Fruit fly (Drosophila melanogaster) whole organism, embryonic: ENCODE data around the gene CG33181.

Experiments used
- Awh ChIP-seq: fragments of 200-800 bp; sonication (Bioruptor generic); IDR thresholded peaks from 2 replicates; pipeline ENCODE4, ENCODE4 v1.3.6; 2022; ENCODE audit warnings: missing biosample characterization, missing genetic modification characterization
- Blimp-1 ChIP-seq: fragments of 200-800 bp; sonication (Bioruptor generic); optimal IDR thresholded peaks from 3 replicates; lab custom pipeline; 2018; ENCODE audit warnings: missing biosample characterization, missing genetic modification characterization, mild to moderate bottlenecking, moderate library complexity, missing genetic modification reagents
- BtbVII ChIP-seq: fragments of 200-800 bp; sonication (Bioruptor generic); optimal IDR thresholded peaks from 3 replicates; lab custom pipeline; 2017; ENCODE audit warnings: missing biosample characterization, mild to moderate bottlenecking, missing genetic modification characterization
- C15 ChIP-seq: fragments of 200-800 bp; sonication (Bioruptor generic); IDR thresholded peaks from 3 replicates; pipeline ENCODE4 v1.3.6; 2022; ENCODE audit warnings: missing biosample characterization, missing genetic modification characterization
- CG10274 ChIP-seq: fragments of 200-800 bp; sonication (Bioruptor generic); optimal IDR thresholded peaks from 3 replicates; lab custom pipeline; 2017; ENCODE audit warnings: missing biosample characterization, mild to moderate bottlenecking, missing genetic modification characterization
- CG10462 ChIP-seq: fragments of 200-800 bp; sonication (Bioruptor generic); optimal IDR thresholded peaks from 2 replicates; lab custom pipeline; 2016; ENCODE audit warnings: missing biosample characterization, missing genetic modification characterization
- CG11696 ChIP-seq: fragments of 200-800 bp; sonication (Bioruptor generic); IDR thresholded peaks from 2 replicates; pipeline ENCODE4 v1.3.6; 2022; ENCODE audit warnings: missing biosample characterization, missing genetic modification characterization
- CG12769 ChIP-seq: fragments of 200-800 bp; sonication (Bioruptor generic); optimal IDR thresholded peaks from 2 replicates; lab custom pipeline; 2019; ENCODE audit warnings: missing biosample characterization, mild to moderate bottlenecking, missing genetic modification characterization, moderate library complexity
- CG13424 ChIP-seq: fragments of 200-800 bp; sonication (Bioruptor generic); optimal IDR thresholded peaks from 2 replicates; lab custom pipeline; 2019; ENCODE audit warnings: missing biosample characterization, mild to moderate bottlenecking, missing genetic modification characterization, moderate library complexity
- CG13624 ChIP-seq: fragments of 200-800 bp; sonication (Bioruptor generic); optimal IDR thresholded peaks from 2 replicates; lab custom pipeline; 2016; ENCODE audit warnings: missing biosample characterization, missing genetic modification characterization
- CG16863 ChIP-seq: fragments of 200-800 bp; sonication (Bioruptor generic); optimal IDR thresholded peaks from 3 replicates; lab custom pipeline; 2016; ENCODE audit warnings: missing biosample characterization, missing genetic modification characterization
- CG17361 ChIP-seq: fragments of 200-800 bp; sonication (Bioruptor generic); IDR thresholded peaks from 3 replicates; pipeline ENCODE4 v1.3.6; 2022; ENCODE audit warnings: missing biosample characterization, missing genetic modification characterization
- CG17612 ChIP-seq: fragments of 200-800 bp; sonication (Bioruptor generic); IDR thresholded peaks from 2 replicates; pipeline ENCODE4 v1.3.6; 2022; ENCODE audit warnings: missing biosample characterization, missing genetic modification characterization
- CG18619 ChIP-seq: fragments of 200-800 bp; sonication (Bioruptor generic); optimal IDR thresholded peaks from 3 replicates; lab custom pipeline; 2017; ENCODE audit warnings: missing biosample characterization, mild to moderate bottlenecking, missing genetic modification characterization
- CG2202 ChIP-seq: fragments of 200-800 bp; sonication (Bioruptor generic); optimal IDR thresholded peaks from 2 replicates; lab custom pipeline; 2018; ENCODE audit warnings: missing biosample characterization, mild to moderate bottlenecking, missing genetic modification characterization
- CG31365 ChIP-seq: fragments of 200-800 bp; sonication (Bioruptor generic); optimal IDR thresholded peaks from 2 replicates; lab custom pipeline; 2018; ENCODE audit warnings: missing biosample characterization, mild to moderate bottlenecking, missing genetic modification characterization
- CG32532 ChIP-seq: fragments of 200-800 bp; sonication (Bioruptor generic); IDR thresholded peaks from 2 replicates; pipeline ENCODE4 v1.3.6; 2022; ENCODE audit warnings: missing biosample characterization, missing genetic modification characterization
- CG32767 ChIP-seq: fragments of 200-800 bp; sonication (Bioruptor generic); IDR thresholded peaks from 2 replicates; pipeline ENCODE4 v1.3.6; 2022; ENCODE audit warnings: missing biosample characterization, missing genetic modification characterization
- CG32772 ChIP-seq: fragments of 200-800 bp; sonication (Bioruptor generic); IDR thresholded peaks from 2 replicates; pipeline ENCODE4 v1.3.6; 2022; ENCODE audit warnings: missing biosample characterization, missing genetic modification characterization
- CG3726 ChIP-seq: fragments of 200-800 bp; sonication (Bioruptor generic); IDR thresholded peaks from 3 replicates; pipeline ENCODE4, ENCODE4 v1.3.6; 2022; ENCODE audit warnings: missing biosample characterization, missing genetic modification characterization
- CG3838 ChIP-seq: fragments of 200-800 bp; sonication (Bioruptor generic); optimal IDR thresholded peaks from 3 replicates; lab custom pipeline; 2016; ENCODE audit warnings: missing biosample characterization, missing genetic modification characterization
- CG7357 ChIP-seq: fragments of 200-800 bp; sonication (Bioruptor generic); IDR thresholded peaks from 3 replicates; pipeline ENCODE4 v1.3.6; 2022; ENCODE audit warnings: missing biosample characterization, missing genetic modification characterization
- CG7556 ChIP-seq: fragments of 200-800 bp; sonication (Bioruptor generic); optimal IDR thresholded peaks from 2 replicates; lab custom pipeline; 2017; ENCODE audit warnings: missing biosample characterization, mild to moderate bottlenecking, missing genetic modification characterization
- CG7928 ChIP-seq: fragments of 200-800 bp; sonication (Bioruptor generic); optimal IDR thresholded peaks from 2 replicates; lab custom pipeline; 2017; ENCODE audit warnings: missing biosample characterization, mild to moderate bottlenecking, missing genetic modification characterization
- CG9817 ChIP-seq: fragments of 200-800 bp; sonication (Bioruptor generic); optimal IDR thresholded peaks from 2 replicates; lab custom pipeline; 2018; ENCODE audit warnings: missing biosample characterization, mild to moderate bottlenecking, missing genetic modification characterization, moderate library complexity
- CG9932 ChIP-seq: fragments of 200-800 bp; sonication (Bioruptor generic); IDR thresholded peaks from 2 replicates; pipeline ENCODE4 v1.3.6; 2022; ENCODE audit warnings: missing biosample characterization, missing genetic modification characterization
- Dip2 ChIP-seq: fragments of 200-800 bp; sonication (Bioruptor generic); IDR thresholded peaks from 2 replicates; pipeline ENCODE4 v1.3.6; 2022; ENCODE audit warnings: missing biosample characterization, missing genetic modification characterization
- H2.0 ChIP-seq: fragments of 200-800 bp; sonication (Bioruptor generic); IDR thresholded peaks from 2 replicates; pipeline ENCODE4 v1.3.6; 2022; ENCODE audit warnings: missing biosample characterization, missing genetic modification characterization
- Hand ChIP-seq: fragments of 200-800 bp; sonication (Bioruptor generic); optimal IDR thresholded peaks from 2 replicates; lab custom pipeline; 2017; ENCODE audit warnings: mild to moderate bottlenecking, missing biosample characterization, missing genetic modification reagents, missing genetic modification characterization
- Mad ChIP-seq: fragments of 200-800 bp; sonication (Bioruptor generic); optimal IDR thresholded peaks from 2 replicates; lab custom pipeline; 2016; ENCODE audit warnings: missing biosample characterization, missing genetic modification characterization
- Myb ChIP-seq: fragments of 200-800 bp; sonication (Bioruptor generic); optimal IDR thresholded peaks from 2 replicates; lab custom pipeline; 2016; ENCODE audit warnings: missing biosample characterization, missing genetic modification characterization
- NFAT ChIP-seq: fragments of 200-800 bp; sonication (Bioruptor generic); IDR thresholded peaks from 2 replicates; pipeline ENCODE4 v1.3.6; 2022; ENCODE audit warnings: missing biosample characterization, missing genetic modification characterization
- Rfx ChIP-seq: fragments of 200-800 bp; sonication (Bioruptor generic); IDR thresholded peaks from 2 replicates; pipeline ENCODE4 v1.3.6; 2022; ENCODE audit warnings: missing biosample characterization, missing genetic modification characterization
- Sox102F ChIP-seq: fragments of 200-800 bp; sonication (Bioruptor generic); optimal IDR thresholded peaks from 2 replicates; lab custom pipeline; 2018; ENCODE audit warnings: missing biosample characterization, mild to moderate bottlenecking, missing genetic modification characterization, moderate library complexity
- Stat92E ChIP-seq, 3 experiments: fragments of >200 bp in 2 of 3; fragments of 200-800 bp in 1 of 3; sonication (Bioruptor generic) in 1 of 3; optimal IDR thresholded peaks; 2 replicates each; lab custom pipeline; 2017 to 2019; ENCODE audit warnings: missing biosample characterization in 3 of 3, missing genetic modification characterization in 3 of 3, mild to moderate bottlenecking in 1 of 3, moderate library complexity in 1 of 3
- abd-A ChIP-seq: fragments of 200-800 bp; sonication (Bioruptor generic); optimal IDR thresholded peaks from 3 replicates; lab custom pipeline; 2019; ENCODE audit warnings: missing biosample characterization, mild to moderate bottlenecking, missing genetic modification characterization, moderate library complexity
- ase ChIP-seq: fragments of 200-800 bp; sonication (Bioruptor generic); IDR thresholded peaks from 3 replicates; pipeline ENCODE4 v1.3.6; 2022; ENCODE audit warnings: missing biosample characterization, missing genetic modification characterization
- ash1 ChIP-seq: fragments of 200-800 bp; sonication (Bioruptor generic); optimal IDR thresholded peaks from 2 replicates; lab custom pipeline; 2018; ENCODE audit warnings: missing biosample characterization, mild to moderate bottlenecking, missing genetic modification characterization
- bab2 ChIP-seq: fragments of 200-800 bp; sonication (Bioruptor generic); optimal IDR thresholded peaks from 2 replicates; lab custom pipeline; 2016; ENCODE audit warnings: missing biosample characterization, missing genetic modification characterization
- bcd ChIP-seq: fragments of 200-800 bp; sonication (Bioruptor generic); optimal IDR thresholded peaks from 2 replicates; lab custom pipeline; 2017; ENCODE audit warnings: missing biosample characterization, mild to moderate bottlenecking, missing genetic modification characterization
- br ChIP-seq: fragments of >200 bp; optimal IDR thresholded peaks from 2 replicates; lab custom pipeline; 2017
- ci ChIP-seq: fragments of 200-800 bp; sonication (Bioruptor generic); IDR thresholded peaks from 3 replicates; pipeline ENCODE4 v1.3.6; 2022; ENCODE audit warnings: missing biosample characterization, missing genetic modification characterization
- ewg ChIP-seq: fragments of 200-800 bp; sonication (Bioruptor generic); optimal IDR thresholded peaks from 3 replicates; lab custom pipeline; 2017; ENCODE audit warnings: mild to moderate bottlenecking, missing biosample characterization, missing genetic modification reagents, missing genetic modification characterization
- fd64A ChIP-seq: fragments of 200-800 bp; sonication (Bioruptor generic); optimal IDR thresholded peaks from 3 replicates; lab custom pipeline; 2018; ENCODE audit warnings: missing biosample characterization, mild to moderate bottlenecking, missing genetic modification characterization
- gem ChIP-seq: fragments of 200-800 bp; sonication (Bioruptor generic); optimal IDR thresholded peaks from 2 replicates; lab custom pipeline; 2019; ENCODE audit warnings: missing biosample characterization, mild to moderate bottlenecking, missing genetic modification characterization, moderate library complexity
- hth ChIP-seq: fragments of >200 bp; optimal IDR thresholded peaks from 2 replicates; lab custom pipeline; 2017; ENCODE audit warnings: inconsistent platforms
- maf-S ChIP-seq: fragments of 200-800 bp; sonication (Bioruptor generic); optimal IDR thresholded peaks from 2 replicates; lab custom pipeline; 2016; ENCODE audit warnings: missing biosample characterization, missing genetic modification characterization
- nerfin-1 ChIP-seq: fragments of 200-800 bp; sonication (Bioruptor generic); optimal IDR thresholded peaks from 3 replicates; lab custom pipeline; 2019; ENCODE audit warnings: missing biosample characterization, mild to moderate bottlenecking, missing genetic modification characterization, moderate library complexity
- repo ChIP-seq: fragments of 200-800 bp; sonication (Bioruptor generic); optimal IDR thresholded peaks from 2 replicates; lab custom pipeline; 2016; ENCODE audit warnings: missing biosample characterization, missing genetic modification characterization
- sens ChIP-seq: fragments of 200-800 bp; sonication (Bioruptor generic); peaks from one replicate; lab custom pipeline; 2016; ENCODE audit warnings: missing biosample characterization, missing genetic modification characterization
- slbo ChIP-seq: fragments of 200-800 bp; sonication (Bioruptor generic); IDR thresholded peaks from 2 replicates; pipeline ENCODE4 v1.3.6; 2022; ENCODE audit warnings: missing biosample characterization, missing genetic modification characterization
- sqz ChIP-seq: fragments of 200-800 bp; sonication (Bioruptor generic); optimal IDR thresholded peaks from 3 replicates; lab custom pipeline; 2018; ENCODE audit warnings: missing biosample characterization, mild to moderate bottlenecking, missing genetic modification characterization
- zf30C ChIP-seq: fragments of 200-800 bp; sonication (Bioruptor generic); optimal IDR thresholded peaks from 3 replicates; lab custom pipeline; 2018; ENCODE audit warnings: missing biosample characterization, mild to moderate bottlenecking, missing genetic modification characterization

Gene CG33181

dm6 chrX:8531775-8532174, 42.6 kb downstream of the CG33181 start (continued):
- TF ChIP-seq Rfx (GFP tag; lab: Robert Waterston, UW) (0 out of 2 replicates have a peak, but pooled peaks have one; percentile 14), ase (no peak), CG32767 (GFP tag; lab: Robert Waterston, UW) (no peak), CG3726 (GFP tag; lab: Robert Waterston, UW) (no peak), sens (GFP tag; lab: Kevin White, UChicago) (peak; percentile 70), CG7357 (no peak), NFAT (no peak), CG9817 (tag; lab: Kevin White, UChicago) (no peak), fd64A (GFP tag; lab: Kevin White, UChicago) (no peak), CG7556 (GFP tag; lab: Kevin White, UChicago) (no peak), CG3838 (GFP tag; lab: Kevin White, UChicago) (no peak), Mad (no peak), bcd (GFP tag; lab: Kevin White, UChicago) (no peak), CG10462 (no peak), bab2 (no peak), gem (tag; lab: Kevin White, UChicago) (peak; percentile 2), ewg (GFP tag; lab: Kevin White, UChicago) (no peak), sqz (GFP tag; lab: Kevin White, UChicago) (no peak), CG11696 (GFP tag; lab: Robert Waterston, UW) (peak; percentile 81), C15 (GFP tag; lab: Robert Waterston, UW) (no peak), slbo (GFP tag; lab: Robert Waterston, UW) (peak; percentile 33; the same call in 1 of the 2 replicates), CG12769 (tag; lab: Kevin White, UChicago) (no peak), maf-S (GFP tag; lab: Kevin White, UChicago) (no peak), CG16863 (GFP tag; lab: Kevin White, UChicago) (no peak), hth (lab: Kevin White, UChicago) (no peak), CG13424 (no peak), Blimp-1 (GFP tag; lab: Kevin White, UChicago) (no peak), Dip2 (GFP tag; lab: Robert Waterston, UW) (no peak), ci (GFP tag; lab: Robert Waterston, UW) (0 out of 3 replicates have a peak, but pooled peaks have one; percentile 8), CG2202 (tag; lab: Kevin White, UChicago) (no peak), repo (GFP tag; lab: Kevin White, UChicago) (no peak), CG32772 (GFP tag; lab: Robert Waterston, UW) (peak; percentile 13; the same call in 1 of the 2 replicates), ash1 (GFP tag; lab: Kevin White, UChicago) (no peak), CG13624 (GFP tag; lab: Kevin White, UChicago) (no peak), abd-A (tag; lab: Kevin White, UChicago) (no peak), Sox102F (GFP tag; lab: Kevin White, UChicago) (peak; percentile 12), BtbVII (GFP tag; lab: Kevin White, UChicago) (no peak), CG7928 (GFP tag; lab: Kevin White, UChicago) (no peak), CG10274 (GFP tag; lab: Kevin White, UChicago) (no peak), CG17612 (GFP tag; lab: Robert Waterston, UW) (no peak), CG17361 (no peak), Stat92E (GFP tag; optimal IDR thresholded peaks at IDR 0.05; lab: Kevin White, UChicago) (no peak), nerfin-1 (tag; lab: Kevin White, UChicago) (no peak), br (no peak), CG9932 (GFP tag; lab: Robert Waterston, UW) (peak; percentile 28; the same call in 1 of the 2 replicates), CG31365 (tag; lab: Kevin White, UChicago) (no peak), Hand (GFP tag; lab: Kevin White, UChicago) (no peak), zf30C (GFP tag; lab: Kevin White, UChicago) (no peak), CG32532 (0 out of 2 replicates have a peak, but pooled peaks have one; percentile 11), Myb (GFP tag; lab: Kevin White, UChicago) (no peak), H2.0 (GFP tag; lab: Robert Waterston, UW) (no peak), Awh (no peak), CG18619 (GFP tag; lab: Kevin White, UChicago) (no peak)
